Fruit fly (Drosophila melanogaster): ENCODE data around the gene CG3386.

CG3386 gene

DNA sequence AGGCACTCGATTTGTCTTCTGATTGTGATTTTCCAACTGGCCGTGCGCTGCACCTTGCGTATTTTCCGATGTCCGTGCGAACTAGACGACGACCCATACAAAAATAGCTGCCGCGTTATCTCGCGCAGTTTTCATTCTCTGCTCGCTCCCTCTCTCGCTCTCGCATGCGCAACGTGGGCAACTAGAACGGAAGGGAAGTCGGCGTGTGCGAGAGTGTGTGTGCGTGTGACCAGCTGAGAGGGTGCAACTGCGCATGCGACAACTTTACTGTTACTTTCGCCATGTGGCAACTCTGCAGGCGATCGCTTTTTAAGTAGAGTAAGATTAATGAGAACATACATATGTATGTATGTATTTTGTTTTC is 3.2 kb upstream of the CG3386 start, which contains the start of gene ebd1 (continued):
- TF ChIP-seq bsh (GFP tag; optimal IDR thresholded peaks at IDR 0.05), result no peak
- no peak; the same call in 1 of the 2 replicates for TF ChIP-seq onecut (GFP tag; IDR thresholded peaks at IDR 0.05)
- 0 out of 3 replicates have a peak, but pooled peaks have one; percentile 29 for TF ChIP-seq CG7963 (GFP tag; IDR thresholded peaks at IDR 0.05; ENCODE audit: partially characterized antibody)
- TF ChIP-seq CG31441 (GFP tag; IDR thresholded peaks at IDR 0.05), result no peak; the same call in 1 of the 2 replicates
- no peak for TF ChIP-seq usp (GFP tag; optimal IDR thresholded peaks at IDR 0.05)
- TF ChIP-seq crol (GFP tag; IDR thresholded peaks at IDR 0.05), result no peak
- no peak for TF ChIP-seq Fer1 (GFP tag; optimal IDR thresholded peaks at IDR 0.05)
- TF ChIP-seq Blimp-1 (GFP tag; optimal IDR thresholded peaks at IDR 0.05), result peak; percentile 52
- no peak for TF ChIP-seq NK7.1 (GFP tag; optimal IDR thresholded peaks at IDR 0.05)
- TF ChIP-seq CG11504 (tag; optimal IDR thresholded peaks at IDR 0.05), result no peak
- TF ChIP-seq disco-r (GFP tag; optimal IDR thresholded peaks at IDR 0.05), result no peak
- TF ChIP-seq gcm (GFP tag; optimal IDR thresholded peaks at IDR 0.05), result peak; percentile 6
- peak; percentile 23 for TF ChIP-seq CG15514 (GFP tag; optimal IDR thresholded peaks at IDR 0.05)
- no peak for TF ChIP-seq lilli (GFP tag; optimal IDR thresholded peaks at IDR 0.05)
- no peak for TF ChIP-seq peb (GFP tag; IDR thresholded peaks at IDR 0.05)
- no peak for TF ChIP-seq eve (GFP tag; optimal IDR thresholded peaks at IDR 0.05)
- TF ChIP-seq shn (GFP tag; optimal IDR thresholded peaks at IDR 0.05), result no peak
- no peak for TF ChIP-seq dmrt11E (tag; optimal IDR thresholded peaks at IDR 0.05)
- TF ChIP-seq CG9932 (GFP tag; IDR thresholded peaks at IDR 0.05), result no peak
- TF ChIP-seq CG17359 (tag; optimal IDR thresholded peaks at IDR 0.05), result no peak
- no peak for TF ChIP-seq gce (GFP tag; IDR thresholded peaks at IDR 0.05)
- TF ChIP-seq jumu (GFP tag; optimal IDR thresholded peaks at IDR 0.05), result no peak
- no peak for TF ChIP-seq Mrtf (GFP tag; IDR thresholded peaks at IDR 0.05)
- TF ChIP-seq Mes4 (GFP tag; optimal IDR thresholded peaks at IDR 0.05), result no peak
- no peak for TF ChIP-seq Hr51 (GFP tag; optimal IDR thresholded peaks at IDR 0.05)
- no peak for TF ChIP-seq CG12104 (GFP tag; optimal IDR thresholded peaks at IDR 0.05)
- TF ChIP-seq row (GFP tag; IDR thresholded peaks at IDR 0.05), result no peak
- no peak for TF ChIP-seq phol (tag; optimal IDR thresholded peaks at IDR 0.05)
- no peak for TF ChIP-seq tgo (GFP tag; IDR thresholded peaks at IDR 0.05)
- TF ChIP-seq dmrt99B (tag; optimal IDR thresholded peaks at IDR 0.05), result no peak
- TF ChIP-seq CG3847 (GFP tag; IDR thresholded peaks at IDR 0.05), result no peak
- TF ChIP-seq CG1024 (GFP tag; IDR thresholded peaks at IDR 0.05), result no peak
- no peak for TF ChIP-seq CG2116 (GFP tag; optimal IDR thresholded peaks at IDR 0.05)
- TF ChIP-seq gfzf (GFP tag; optimal IDR thresholded peaks at IDR 0.05), result no peak
- no peak for TF ChIP-seq ems (GFP tag; optimal IDR thresholded peaks at IDR 0.05)
- no peak for TF ChIP-seq CG15269 (tag; optimal IDR thresholded peaks at IDR 0.05)
- 0 out of 2 replicates have a peak, but pooled peaks have one; percentile 25 for TF ChIP-seq CG42726 (GFP tag; IDR thresholded peaks at IDR 0.05; ENCODE audit: partially characterized antibody)
- peak; percentile 58 for TF ChIP-seq Deaf1 (tag; optimal IDR thresholded peaks at IDR 0.05)
- peak; percentile 38 for TF ChIP-seq CG17829 (tag; optimal IDR thresholded peaks at IDR 0.05)
- TF ChIP-seq Nf-YC (tag; optimal IDR thresholded peaks at IDR 0.05), result peak; percentile 20
- TF ChIP-seq CG17385 (GFP tag; optimal IDR thresholded peaks at IDR 0.05), result no peak
- no peak for TF ChIP-seq Lpt (GFP tag; optimal IDR thresholded peaks at IDR 0.05)
- TF ChIP-seq Sox102F (GFP tag; optimal IDR thresholded peaks at IDR 0.05), result no peak
- TF ChIP-seq Atf-2 (GFP tag; optimal IDR thresholded peaks at IDR 0.05), result no peak
- TF ChIP-seq ranshi (GFP tag; IDR thresholded peaks at IDR 0.05), result no peak
- 0 out of 3 replicates have a peak, but pooled peaks have one; percentile 49 for TF ChIP-seq CG2199 (GFP tag; IDR thresholded peaks at IDR 0.05)
- no peak for TF ChIP-seq CG6175 (GFP tag; IDR thresholded peaks at IDR 0.05)
- TF ChIP-seq CG7928 (GFP tag; optimal IDR thresholded peaks at IDR 0.05), result no peak
- TF ChIP-seq Tbp (GFP tag; optimal IDR thresholded peaks at IDR 0.05), result no peak
- no peak for TF ChIP-seq vnd (GFP tag; IDR thresholded peaks at IDR 0.05; ENCODE audit: partially characterized antibody)
- TF ChIP-seq her (GFP tag; optimal IDR thresholded peaks at IDR 0.05), result no peak
- no peak for TF ChIP-seq Lim3 (GFP tag; IDR thresholded peaks at IDR 0.05)
